Fruit fly (Drosophila melanogaster): ENCODE results near the gene bru2.

DNA sequence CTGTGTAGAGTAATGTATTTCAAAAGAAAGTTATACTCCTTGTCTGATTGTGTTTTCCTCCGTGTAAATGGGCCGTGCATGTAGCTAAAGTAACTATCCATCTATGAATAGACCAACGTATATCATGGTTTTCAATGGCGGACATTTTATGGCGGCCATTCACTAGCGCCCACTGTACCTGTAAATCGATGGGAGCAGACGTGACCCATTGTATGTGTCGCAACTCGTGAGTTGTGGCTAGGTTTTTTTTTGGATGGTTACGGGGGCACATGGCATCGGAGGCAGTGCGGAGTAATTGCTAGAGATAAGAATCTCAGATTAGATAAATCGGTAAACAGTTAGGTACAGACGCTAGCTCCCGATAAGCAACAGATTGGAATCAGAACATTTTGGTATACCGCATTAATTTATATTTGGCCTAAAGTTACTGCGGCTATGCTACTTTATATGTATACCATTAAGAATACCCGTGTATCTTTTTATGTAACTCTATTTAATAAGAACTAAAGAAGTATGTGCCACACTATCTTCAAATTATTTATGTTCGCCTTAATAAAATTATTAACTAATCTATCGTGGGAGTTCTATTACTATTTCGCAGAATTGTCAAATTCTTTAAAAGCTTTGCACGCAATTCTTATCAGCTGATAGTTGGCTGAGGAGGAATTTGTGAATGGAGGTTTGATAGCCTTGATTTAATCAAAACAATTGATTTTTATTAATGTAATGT is 2.3 kb downstream of the bru2 start:
- no peak for TF ChIP-seq psq (optimal IDR thresholded peaks at IDR 0.05)
- TF ChIP-seq Sin3A (optimal IDR thresholded peaks at IDR 0.05): no peak
- TF ChIP-seq Myc (optimal IDR thresholded peaks at IDR 0.05): no peak
- TF ChIP-seq h (optimal IDR thresholded peaks at IDR 0.05): no peak
- no peak for TF ChIP-seq insv (optimal IDR thresholded peaks at IDR 0.05)
